Worm (Caenorhabditis elegans): Measurements from ENCODE around the gene egas-1.

ce11 chrV:18644258-18644657 is 4.2 kb downstream of the egas-1 start:
- TF ChIP-seq ceh-82 (tag; optimal IDR thresholded peaks at IDR 0.05) = no peak
- no peak for TF ChIP-seq nhr-237 (tag; optimal IDR thresholded peaks at IDR 0.05)
- no peak for TF ChIP-seq nhr-77 (tag; optimal IDR thresholded peaks at IDR 0.05)
- TF ChIP-seq unc-130 (tag; optimal IDR thresholded peaks at IDR 0.05) = no peak
- no peak for TF ChIP-seq alr-1 (tag; optimal IDR thresholded peaks at IDR 0.05; ENCODE audit: borderline replicate concordance)
